Worm (Caenorhabditis elegans) whole organism, L4/young adult: Measurements from ENCODE around the gene gly-4.
A peak's percentile ranks its signal among the peaks of the same experiment; 100 is the strongest.

Experiments used
- W03F9.2 ChIP-seq: fragments of 150-350 bp; optimal IDR thresholded peaks from 2 replicates; lab custom pipeline; 2014; ENCODE audit warnings: missing biosample characterization, missing genetic modification characterization
- dao-5 ChIP-seq: sonication (generic microtip); optimal IDR thresholded peaks from 2 replicates; lab custom pipeline; 2016; ENCODE audit warnings: missing genotype, missing genetic modification characterization, moderate library complexity, missing compliant biosample characterization
- him-1 ChIP-seq: sonication (generic microtip); optimal IDR thresholded peaks from 2 replicates; lab custom pipeline; 2016; ENCODE audit warnings: missing genotype, missing genetic modification reagents, missing genetic modification characterization, missing compliant biosample characterization

The gly-4 gene

ce11 chrV:19895250-19895649 lies at the start of gene gly-4:
gly-4 (minus strand) TSS chrV:19895350.
- TF ChIP-seq dao-5 (tag; lab: Kevin White, UChicago) (no peak), him-1 (tag; lab: Kevin White, UChicago) (no peak), W03F9.2 (tag; lab: Kevin White, UChicago) (no peak)

DNA sequence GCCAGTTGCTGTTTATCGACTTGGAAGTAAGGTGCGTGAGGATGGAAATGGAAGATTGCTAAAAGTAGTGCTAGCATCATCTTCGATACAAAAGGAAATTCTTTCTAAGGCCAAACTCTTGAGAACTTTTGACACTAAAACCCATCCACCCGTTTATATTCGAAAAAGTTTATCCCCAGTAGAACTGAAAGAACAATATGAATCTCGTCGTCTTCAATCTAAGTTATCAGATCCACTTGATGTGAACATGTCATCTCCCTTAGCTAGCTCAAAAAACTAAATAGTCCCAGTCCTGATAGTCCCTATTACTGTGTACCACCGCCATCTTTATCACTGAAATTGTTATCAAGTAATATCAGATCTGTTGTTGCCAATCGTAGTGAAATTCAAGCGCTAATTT lies 41.8 kb upstream of the gly-4 start:
- TF ChIP-seq him-1 (tag; lab: Kevin White, UChicago): no peak
- TF ChIP-seq W03F9.2 (tag; lab: Kevin White, UChicago): no peak
- no peak for TF ChIP-seq dao-5 (tag; lab: Kevin White, UChicago)

- TF ChIP-seq dao-5 (tag; lab: Kevin White, UChicago) (no peak), W03F9.2 (tag; lab: Kevin White, UChicago) (no peak), him-1 (tag; lab: Kevin White, UChicago) (no peak)
Measured at ce11 chrV:19934223-19934622, 39.1 kb upstream of the gly-4 start, which contains the start of gene algn-7. algn-7 (minus strand) TSS chrV:19934323.

DNA sequence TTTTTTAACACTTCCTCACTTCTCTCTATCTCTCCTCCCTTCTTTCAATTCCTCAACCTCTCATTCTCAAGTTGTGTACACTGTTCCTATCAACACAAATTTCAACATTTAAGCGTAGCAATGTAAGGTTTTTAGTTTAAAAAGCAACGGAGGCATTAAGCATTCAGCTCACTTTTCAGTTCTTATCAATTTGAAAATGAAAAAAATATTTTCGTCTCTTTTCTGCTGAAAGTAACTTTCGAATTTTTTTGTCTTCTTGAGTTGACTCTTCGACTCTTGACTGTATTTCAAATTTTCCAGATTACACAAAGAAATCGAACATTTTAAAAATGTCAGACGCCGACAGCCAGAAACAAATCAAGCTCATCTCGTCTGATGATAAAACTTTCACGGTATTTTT lies 28.8 kb upstream of the gly-4 start, which contains the start of gene skr-4:
skr-4 (plus strand) TSS at position 301 of the 400 bp plus-strand sequence.
- TF ChIP-seq dao-5 (tag; lab: Kevin White, UChicago): no peak
- no peak for TF ChIP-seq W03F9.2 (tag; lab: Kevin White, UChicago)
- TF ChIP-seq him-1 (tag; lab: Kevin White, UChicago): no peak

DNA sequence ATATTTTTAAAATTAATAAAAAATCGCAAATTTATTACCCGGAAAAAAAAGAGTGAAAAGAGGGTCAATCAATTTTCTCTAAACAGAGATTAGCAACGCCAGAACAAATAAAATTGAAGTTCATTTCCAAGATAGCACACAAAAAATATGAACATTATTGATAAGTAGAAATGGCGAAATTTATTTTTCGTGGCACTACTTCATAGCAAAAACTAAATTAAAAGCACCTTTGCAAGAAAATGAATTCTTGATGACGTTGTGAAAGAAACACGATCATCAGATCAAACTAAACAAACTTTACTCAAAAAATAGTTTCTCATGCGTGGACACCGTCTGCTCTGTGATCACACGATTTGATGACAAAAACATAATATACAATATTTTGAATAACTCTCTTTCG lies 27.5 kb upstream of the gly-4 start, which contains the start of gene Y60A3A.16:
Y60A3A.16 (minus strand) TSS at position 101 of the 400 bp plus-strand sequence.
- TF ChIP-seq dao-5 (tag; lab: Kevin White, UChicago) (no peak), W03F9.2 (tag; lab: Kevin White, UChicago) (no peak), him-1 (tag; lab: Kevin White, UChicago) (no peak)

DNA sequence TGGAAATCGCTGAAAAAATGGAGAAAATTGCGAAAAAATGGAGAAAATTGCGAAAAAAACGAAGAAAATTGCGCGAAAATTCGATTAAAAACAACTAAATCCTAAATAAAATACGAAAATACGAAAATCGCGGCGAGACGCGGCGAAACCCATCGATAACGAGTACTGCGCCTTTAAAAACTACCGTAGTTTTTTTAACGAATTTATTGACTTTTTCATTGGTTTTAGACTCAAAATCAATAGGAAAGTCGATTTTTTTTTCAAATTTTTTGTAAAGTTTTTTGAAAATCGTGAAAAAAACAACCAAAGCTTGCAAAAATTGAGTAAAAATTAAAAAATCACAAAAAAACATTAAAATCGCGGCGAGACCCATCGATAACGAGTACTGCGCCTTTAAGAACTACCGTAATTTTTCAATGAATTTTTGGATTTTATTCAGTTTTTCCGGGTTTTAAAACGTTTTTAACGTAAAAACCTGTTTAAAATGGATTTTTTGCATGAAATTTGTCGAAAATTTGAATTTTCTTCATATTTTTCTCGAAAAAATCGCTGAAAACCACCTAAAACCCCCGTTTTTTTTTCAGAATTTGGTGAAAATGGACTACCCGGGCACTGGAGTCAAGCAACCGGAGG lies 20.9 kb upstream of the gly-4 start, which contains the start of the genes chk-2 and Y60A3A.19:
chk-2 (minus strand) TSS at position 51 of the 633 bp plus-strand sequence.
Y60A3A.19 (plus strand) TSS at position 583 of the 633 bp plus-strand sequence.
- no peak for TF ChIP-seq W03F9.2 (tag; lab: Kevin White, UChicago)
- TF ChIP-seq dao-5 (tag; lab: Kevin White, UChicago): no peak

DNA sequence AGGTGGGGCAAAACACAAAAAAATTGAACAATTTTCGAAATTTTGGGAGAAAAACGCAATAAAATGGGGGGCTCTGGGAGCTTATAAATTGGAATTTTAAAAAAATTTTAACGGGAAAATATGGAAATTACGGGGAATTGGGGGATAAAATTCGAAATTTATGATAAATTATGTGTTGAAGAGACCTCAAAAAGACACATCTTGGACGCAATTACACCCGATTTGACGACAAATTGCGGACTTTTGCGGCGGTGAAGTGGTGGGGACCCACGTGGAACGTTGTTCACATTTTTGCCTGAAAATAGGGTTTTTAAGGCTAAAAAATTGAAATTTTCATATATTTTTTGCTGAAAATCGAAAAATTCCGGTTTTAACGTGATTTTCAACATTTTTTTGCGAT lies 13.7 kb upstream of the gly-4 start:
- TF ChIP-seq W03F9.2 (tag; lab: Kevin White, UChicago) (no peak), him-1 (tag; lab: Kevin White, UChicago) (no peak), dao-5 (tag; lab: Kevin White, UChicago) (no peak)

- TF ChIP-seq W03F9.2 (tag; lab: Kevin White, UChicago) (no peak), dao-5 (tag; lab: Kevin White, UChicago) (no peak), him-1 (tag; lab: Kevin White, UChicago) (no peak)
Measured at ce11 chrV:19907365-19907764, 12.2 kb upstream of the gly-4 start, which contains the start of gene fars-2. fars-2 (minus strand) TSS chrV:19907434.

ce11 chrV:19905988-19906387 lies 10.8 kb upstream of the gly-4 start:
- no peak for TF ChIP-seq dao-5 (tag; lab: Kevin White, UChicago)
- TF ChIP-seq him-1 (tag; lab: Kevin White, UChicago): no peak
- TF ChIP-seq W03F9.2 (tag; lab: Kevin White, UChicago): no peak

- TF ChIP-seq dao-5 (tag; lab: Kevin White, UChicago): no peak
- no peak for TF ChIP-seq him-1 (tag; lab: Kevin White, UChicago)
Measured at ce11 chrV:19904790-19905189, 9.6 kb upstream of the gly-4 start.

DNA sequence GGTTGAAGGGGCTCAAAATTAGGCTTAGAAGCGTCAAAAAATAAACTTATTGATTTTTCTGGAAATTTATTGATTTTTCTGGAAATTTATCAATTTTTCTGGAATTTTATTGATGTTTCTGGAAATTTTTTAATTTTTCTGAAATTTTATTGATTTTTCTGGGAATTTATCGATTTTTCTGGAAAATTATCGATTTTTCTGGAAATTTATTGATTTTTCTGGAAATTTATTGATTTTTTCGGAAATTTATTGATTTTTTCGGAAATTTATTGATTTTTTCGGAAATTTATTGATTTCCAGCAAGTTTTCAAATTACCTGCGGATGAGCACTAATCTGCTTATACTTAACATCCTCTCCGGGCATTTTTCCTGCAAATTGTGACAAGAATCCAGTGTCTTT lies 6.7 kb upstream of the gly-4 start:
- TF ChIP-seq him-1 (tag; lab: Kevin White, UChicago): no peak
- no peak for TF ChIP-seq W03F9.2 (tag; lab: Kevin White, UChicago)
- no peak for TF ChIP-seq dao-5 (tag; lab: Kevin White, UChicago)

DNA sequence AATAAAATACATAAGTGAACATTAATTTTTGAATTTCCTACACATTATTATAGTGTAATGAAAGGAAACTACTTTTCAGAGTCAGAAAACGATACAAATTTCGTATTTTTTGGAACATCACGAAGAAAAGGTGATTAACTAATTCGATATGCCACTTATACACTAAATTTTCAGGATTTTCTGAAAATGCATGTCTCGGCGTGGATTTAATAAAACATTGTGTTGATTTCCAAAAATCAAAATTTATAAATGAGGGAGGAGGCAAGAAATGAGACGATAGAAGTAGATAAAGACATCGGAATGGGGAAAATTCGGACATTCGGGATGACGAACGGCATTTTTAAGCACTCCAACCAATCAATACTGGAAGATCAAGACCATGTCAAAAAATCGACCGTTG lies 4.0 kb upstream of the gly-4 start, which contains the start of gene Y116F11B.14:
Y116F11B.14 (plus strand) TSS at position 301 of the 400 bp plus-strand sequence.
- TF ChIP-seq dao-5 (tag; lab: Kevin White, UChicago) (no peak), W03F9.2 (tag; lab: Kevin White, UChicago) (no peak), him-1 (tag; lab: Kevin White, UChicago) (no peak)

DNA sequence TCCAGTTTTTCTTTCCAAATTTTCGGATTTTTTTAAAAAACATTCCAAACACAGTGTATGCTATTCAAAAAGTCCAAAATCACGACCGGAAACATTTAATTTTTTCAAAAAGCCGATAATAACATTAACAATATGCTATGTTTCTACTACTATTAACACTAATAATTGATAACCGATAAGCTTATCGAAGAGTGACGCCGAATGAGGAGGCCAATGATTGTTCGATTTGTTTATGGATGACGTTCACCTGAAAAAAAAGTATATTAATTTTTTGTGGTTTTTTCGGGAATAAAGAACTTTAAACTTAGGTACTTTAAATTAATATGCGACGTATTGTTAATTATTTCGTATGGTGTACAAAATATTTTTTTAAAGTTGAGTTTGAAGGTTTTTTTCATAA lies 2.8 kb upstream of the gly-4 start:
- TF ChIP-seq W03F9.2 (tag; lab: Kevin White, UChicago) (no peak), him-1 (tag; lab: Kevin White, UChicago) (no peak), dao-5 (tag; lab: Kevin White, UChicago) (no peak)

ce11 chrV:19897557-19897956 lies 2.4 kb upstream of the gly-4 start:
- TF ChIP-seq W03F9.2 (tag; lab: Kevin White, UChicago) (peak; percentile 25), dao-5 (tag; lab: Kevin White, UChicago) (no peak), him-1 (tag; lab: Kevin White, UChicago) (no peak)
